Worm (Caenorhabditis elegans) whole organism, L4 larva: ENCODE data around the gene K08D12.4.
A peak's percentile ranks its signal among the peaks of the same experiment; 100 is the strongest.

Experiments
- D1046.2 ChIP-seq: fragments of 200-800 bp; sonication (Bioruptor generic); IDR thresholded peaks from 2 replicates; pipeline ENCODE4 v1.3.6; 2022; ENCODE audit warnings: missing genetic modification characterization, missing compliant biosample characterization
- F37D6.2 ChIP-seq: sonication (generic microtip); optimal IDR thresholded peaks from 2 replicates; lab custom pipeline; 2016; ENCODE audit warnings: mild to moderate bottlenecking, missing genetic modification characterization, missing compliant biosample characterization
- F44E2.7 ChIP-seq: fragments of 200-800 bp; sonication (Bioruptor generic); IDR thresholded peaks from 2 replicates; pipeline ENCODE4 v2.1.2; 2022; ENCODE audit warnings: missing genetic modification characterization, missing compliant biosample characterization
- T26A8.4 ChIP-seq: fragments of 200-800 bp; sonication (Bioruptor generic); IDR thresholded peaks from 2 replicates; pipeline ENCODE4 v1.3.6; 2022; ENCODE audit warnings: missing genetic modification characterization, missing compliant biosample characterization
- ZK337.2 ChIP-seq: fragments of 200-800 bp; sonication (Bioruptor generic); IDR thresholded peaks from 2 replicates; pipeline ENCODE4 v1.3.6; 2022; ENCODE audit warnings: missing genetic modification reagents, missing genetic modification characterization, missing compliant biosample characterization
- ZK546.5 ChIP-seq, 2 experiments: sonication (generic microtip); optimal IDR thresholded peaks; 2 replicates each; lab custom pipeline; 2017; ENCODE audit warnings: missing biosample characterization in 2 of 2, missing genetic modification characterization in 2 of 2
- ceh-28 ChIP-seq: fragments of 150-350 bp; optimal IDR thresholded peaks from 2 replicates; lab custom pipeline; 2014; ENCODE audit warnings: missing biosample characterization, missing genetic modification reagents, missing genetic modification characterization
- ceh-82 ChIP-seq: sonication (generic microtip); optimal IDR thresholded peaks from 2 replicates; lab custom pipeline; 2017; ENCODE audit warnings: missing biosample characterization, missing genetic modification characterization
- cey-2 ChIP-seq: sonication (generic microtip); optimal IDR thresholded peaks from 3 replicates; lab custom pipeline; 2017; ENCODE audit warnings: missing genetic modification characterization, mild to moderate bottlenecking, missing compliant biosample characterization, antibody characterized with exemption, borderline replicate concordance; ENCODE audit not compliant: insufficient read depth
- daf-12 ChIP-seq: fragments of 150-350 bp; optimal IDR thresholded peaks from 2 replicates; lab custom pipeline; 2014; ENCODE audit warnings: missing biosample characterization, missing genetic modification reagents, missing genetic modification characterization
- daf-16 ChIP-seq, 3 experiments: sonication (generic microtip); optimal IDR thresholded peaks; 2 replicates each; lab custom pipeline; 2016 to 2017; ENCODE audit warnings: missing genetic modification characterization in 3 of 3, missing genetic modification reagents in 3 of 3, mild to moderate bottlenecking in 2 of 3, missing compliant biosample characterization in 2 of 3, missing biosample characterization in 1 of 3, moderate library complexity in 1 of 3
- daf-19 ChIP-seq: fragments of 200-800 bp; sonication (Bioruptor generic); conservative IDR thresholded peaks from 2 replicates; pipeline ENCODE4 v1.3.6; 2022; ENCODE audit warnings: missing genetic modification characterization, missing compliant biosample characterization
- dmd-6 ChIP-seq: fragments of 200-800 bp; sonication (Bioruptor generic); IDR thresholded peaks from 2 replicates; pipeline ENCODE4 v1.3.6; 2022; ENCODE audit warnings: missing genetic modification reagents, missing genetic modification characterization, missing compliant biosample characterization
- dmd-9 ChIP-seq: fragments of 200-800 bp; sonication (Bioruptor generic); IDR thresholded peaks from 2 replicates; pipeline ENCODE4 v1.3.6; 2022; ENCODE audit warnings: missing genetic modification reagents, missing genetic modification characterization, missing compliant biosample characterization
- dpl-1 ChIP-seq: fragments of 150-350 bp; optimal IDR thresholded peaks from 2 replicates; lab custom pipeline; 2014; ENCODE audit warnings: missing biosample characterization, missing genetic modification reagents, missing genetic modification characterization
- egl-27 ChIP-seq: sonication (generic microtip); optimal IDR thresholded peaks from 3 replicates; lab custom pipeline; 2017; ENCODE audit warnings: missing biosample characterization, missing genetic modification reagents, missing genetic modification characterization
- egl-43 ChIP-seq: fragments of 200-800 bp; sonication (Bioruptor generic); IDR thresholded peaks from 2 replicates; pipeline ENCODE4 v1.3.6; 2022; ENCODE audit warnings: missing genetic modification reagents, missing genetic modification characterization, missing compliant biosample characterization
- hif-1 ChIP-seq, 2 experiments: sonication (generic microtip); optimal IDR thresholded peaks; 2 replicates each; lab custom pipeline; 2016 to 2017; ENCODE audit warnings: missing compliant biosample characterization in 2 of 2, missing genetic modification characterization in 2 of 2, missing genetic modification reagents in 2 of 2, missing genotype in 2 of 2, mild to moderate bottlenecking in 1 of 2
- lin-15B ChIP-seq: fragments of 150-350 bp; sonication (generic microtip); optimal IDR thresholded peaks from 3 replicates; lab custom pipeline; 2014; ENCODE audit warnings: missing biosample characterization, missing genetic modification characterization
- lin-29 ChIP-seq: fragments of 200-800 bp; sonication (Bioruptor generic); IDR thresholded peaks from 2 replicates; pipeline ENCODE4 v1.3.6; 2022; ENCODE audit warnings: missing genetic modification reagents, missing genetic modification characterization, missing compliant biosample characterization
- lin-38 ChIP-seq: fragments of 200-800 bp; sonication (Bioruptor generic); IDR thresholded peaks from 2 replicates; pipeline ENCODE4 v1.3.6; 2022; ENCODE audit warnings: missing genetic modification reagents, missing genetic modification characterization, missing compliant biosample characterization
- lin-39 ChIP-seq: fragments of 150-350 bp; optimal IDR thresholded peaks from 2 replicates; lab custom pipeline; 2014; ENCODE audit warnings: missing biosample characterization, missing genetic modification reagents, missing genetic modification characterization
- lsy-2 ChIP-seq, 2 experiments: fragments of 150-350 bp in 1 of 2; sonication (generic microtip) in 1 of 2; optimal IDR thresholded peaks; 2 replicates each; lab custom pipeline; 2014 to 2017; ENCODE audit warnings: missing biosample characterization in 2 of 2, missing genetic modification characterization in 2 of 2
- madf-5 ChIP-seq, 2 experiments: fragments of 200-800 bp; sonication (Bioruptor generic); IDR thresholded peaks; 2 replicates each; pipeline ENCODE4 v1.3.6; 2022; ENCODE audit warnings: missing compliant biosample characterization in 2 of 2, missing genetic modification characterization in 2 of 2
- madf-9 ChIP-seq: fragments of 200-800 bp; sonication (Bioruptor generic); conservative IDR thresholded peaks from 2 replicates; pipeline ENCODE4 v1.3.6; 2022; ENCODE audit warnings: missing genetic modification reagents, missing genetic modification characterization, missing compliant biosample characterization
- mdl-1 ChIP-seq, 2 experiments: fragments of 150-350 bp in 1 of 2; sonication (generic microtip) in 1 of 2; optimal IDR thresholded peaks; 2 replicates each; lab custom pipeline; 2014 to 2017; ENCODE audit warnings: missing biosample characterization in 2 of 2, missing genetic modification characterization in 2 of 2
- mdt-29 ChIP-seq: fragments of 200-800 bp; sonication (Bioruptor generic); IDR thresholded peaks from 2 replicates; pipeline ENCODE4 v1.3.6; 2022; ENCODE audit warnings: missing genetic modification reagents, missing genetic modification characterization, missing compliant biosample characterization
- mxl-2 ChIP-seq: fragments of 200-800 bp; sonication (Bioruptor generic); conservative IDR thresholded peaks from 2 replicates; pipeline ENCODE4 v1.3.6; 2022; ENCODE audit warnings: missing genetic modification reagents, missing genetic modification characterization, missing compliant biosample characterization
- nhr-10 ChIP-seq: fragments of 150-350 bp; optimal IDR thresholded peaks from 2 replicates; lab custom pipeline; 2014; ENCODE audit warnings: missing biosample characterization, missing genetic modification characterization
- nhr-102 ChIP-seq: sonication (generic microtip); optimal IDR thresholded peaks from 2 replicates; lab custom pipeline; 2016; ENCODE audit warnings: mild to moderate bottlenecking, missing genetic modification characterization, moderate library complexity, missing compliant biosample characterization
- nhr-237 ChIP-seq: sonication (generic microtip); optimal IDR thresholded peaks from 2 replicates; lab custom pipeline; 2017; ENCODE audit warnings: missing biosample characterization, missing genetic modification characterization
- nhr-41 ChIP-seq: fragments of 200-800 bp; sonication (Bioruptor generic); IDR thresholded peaks from 2 replicates; pipeline ENCODE4 v1.3.6; 2022; ENCODE audit warnings: missing genetic modification reagents, missing genetic modification characterization, missing compliant biosample characterization
- nhr-48 ChIP-seq: sonication (generic microtip); optimal IDR thresholded peaks from 2 replicates; lab custom pipeline; 2016; ENCODE audit warnings: mild to moderate bottlenecking, missing genetic modification characterization, missing compliant biosample characterization
- nhr-77 ChIP-seq: fragments of 150-350 bp; optimal IDR thresholded peaks from 2 replicates; lab custom pipeline; 2014; ENCODE audit warnings: missing biosample characterization, missing genetic modification characterization
- php-3 ChIP-seq: fragments of 200-800 bp; sonication (Bioruptor generic); IDR thresholded peaks from 2 replicates; pipeline ENCODE4 v1.3.6; 2022; ENCODE audit warnings: missing genetic modification reagents, missing genetic modification characterization, missing compliant biosample characterization
- saeg-2 ChIP-seq: fragments of 200-800 bp; sonication (Bioruptor generic); IDR thresholded peaks from 2 replicates; pipeline ENCODE4 v1.3.6; 2022; ENCODE audit warnings: missing genetic modification reagents, missing genetic modification characterization, missing compliant biosample characterization
- set-16 ChIP-seq: fragments of 200-800 bp; sonication (Bioruptor generic); IDR thresholded peaks from 2 replicates; pipeline ENCODE4 v1.3.6; 2022; ENCODE audit warnings: missing genetic modification reagents, missing genetic modification characterization, missing compliant biosample characterization
- snpc-4 ChIP-seq: fragments of 150-350 bp; optimal IDR thresholded peaks from 2 replicates; lab custom pipeline; 2014; ENCODE audit warnings: missing biosample characterization, missing genetic modification characterization
- spr-1 ChIP-seq: sonication (generic microtip); optimal IDR thresholded peaks from 2 replicates; lab custom pipeline; 2016; ENCODE audit warnings: mild to moderate bottlenecking, missing genetic modification characterization, missing compliant biosample characterization
- spr-3 ChIP-seq: fragments of 200-800 bp; sonication (Bioruptor generic); optimal IDR thresholded peaks from 2 replicates; lab custom pipeline; 2018; ENCODE audit warnings: mild to moderate bottlenecking, missing genetic modification characterization, missing compliant biosample characterization
- tra-1 ChIP-seq: fragments of 200-800 bp; sonication (Bioruptor generic); IDR thresholded peaks from 2 replicates; pipeline ENCODE4 v1.3.6; 2022; ENCODE audit warnings: missing genetic modification reagents, missing genetic modification characterization, missing compliant biosample characterization
- unc-62 ChIP-seq, 3 experiments: fragments of 150-350 bp in 1 of 3; sonication (generic microtip); optimal IDR thresholded peaks in 2 of 3; peaks in 1 of 3; 1 replicate in 1 of 3; 2 replicates in 2 of 3; lab custom pipeline; 2014 to 2017; ENCODE audit warnings: missing biosample characterization in 3 of 3, missing genetic modification characterization in 3 of 3, missing genetic modification reagents in 3 of 3, missing genotype in 1 of 3
- zag-1 ChIP-seq: fragments of 150-350 bp; optimal IDR thresholded peaks from 2 replicates; lab custom pipeline; 2014; ENCODE audit warnings: missing biosample characterization, missing genetic modification characterization
- zfp-3 ChIP-seq: fragments of 200-800 bp; sonication (Bioruptor generic); conservative IDR thresholded peaks from 2 replicates; pipeline ENCODE4 v1.3.6; 2022; ENCODE audit warnings: missing genetic modification reagents, missing genetic modification characterization, missing compliant biosample characterization
- ztf-11 ChIP-seq: fragments of 150-350 bp; optimal IDR thresholded peaks from 2 replicates; lab custom pipeline; 2014; ENCODE audit warnings: missing biosample characterization, missing genetic modification characterization

K08D12.4 gene

DNA sequence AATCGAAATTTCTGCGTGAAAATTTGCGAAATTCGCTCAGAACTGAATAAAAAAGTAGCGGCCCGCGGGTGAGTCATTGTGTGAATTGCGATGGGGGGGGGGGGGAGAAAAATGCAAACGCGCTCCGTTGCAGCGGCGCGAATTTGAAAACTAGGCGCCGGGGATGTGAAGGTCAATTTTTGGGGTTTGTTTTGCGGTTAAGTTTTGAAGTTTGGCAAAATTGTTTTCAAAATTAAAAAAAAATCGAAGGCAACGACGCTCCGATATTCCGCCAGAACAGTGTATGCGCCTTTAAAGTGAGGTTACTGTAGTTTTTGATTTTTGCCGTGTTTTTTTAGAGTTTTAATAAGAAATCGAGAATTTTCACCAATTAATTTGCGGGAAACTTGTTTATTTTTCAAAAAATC, 31.2 kb downstream of the K08D12.4 start (continued):
- 0 out of 2 replicates have a peak, but pooled peaks have one; percentile 39 for TF ChIP-seq mdt-29 (GFP tag; lab: Robert Waterston, UW)
- TF ChIP-seq, all 104 proteins: peak for 21

- no peak for TF ChIP-seq tra-1 (GFP tag; lab: Robert Waterston, UW)
- 0 out of 2 replicates have a peak, but pooled peaks have one; percentile 23 for TF ChIP-seq madf-9 (GFP tag; lab: Robert Waterston, UW)
- no peak for TF ChIP-seq dmd-6
- TF ChIP-seq mdt-29 (GFP tag; lab: Robert Waterston, UW): no peak
- no peak for TF ChIP-seq unc-62 (GFP tag; optimal IDR thresholded peaks at IDR 0.05 in 1 of 2; lab: Kevin White, UChicago)
- TF ChIP-seq unc-62 (tag; optimal IDR thresholded peaks at IDR 0.05; lab: Kevin White, UChicago): no peak
- no peak for TF ChIP-seq snpc-4 (tag; lab: Kevin White, UChicago)
- TF ChIP-seq daf-19 (GFP tag; lab: Robert Waterston, UW): no peak
These were observed 31.8 kb downstream of the K08D12.4 start for ce11 chrIV:1738892-1739291.

ce11 chrIV:1739366-1740104, 32.4 kb downstream of the K08D12.4 start:
- TF ChIP-seq ZK546.5 (tag; optimal IDR thresholded peaks at IDR 0.05; lab: Kevin White, UChicago) (no peak), nhr-77 (no peak), nhr-41 (GFP tag; lab: Robert Waterston, UW) (no peak), ceh-82 (tag; lab: Kevin White, UChicago) (no peak), ceh-28 (tag; lab: Kevin White, UChicago) (no peak), lin-15B (tag; lab: Kevin White, UChicago) (no peak), spr-3 (no peak), nhr-10 (no peak), lsy-2 (tag; optimal IDR thresholded peaks at IDR 0.05; lab: Kevin White, UChicago) (no peak), F37D6.2 (tag; lab: Kevin White, UChicago) (no peak), nhr-48 (no peak), zfp-3 (GFP tag; lab: Robert Waterston, UW) (no peak), hif-1 (tag; optimal IDR thresholded peaks at IDR 0.05; lab: Kevin White, UChicago) (no peak), mxl-2 (GFP tag; lab: Robert Waterston, UW) (no peak), egl-43 (GFP tag; lab: Robert Waterston, UW) (peak; percentile 63; the same call in 1 of the 2 replicates), ZK337.2 (GFP tag; lab: Robert Waterston, UW) (no peak), dmd-9 (GFP tag; lab: Robert Waterston, UW) (no peak), saeg-2 (GFP tag; lab: Robert Waterston, UW) (no peak), php-3 (GFP tag; lab: Robert Waterston, UW) (no peak), spr-1 (tag; lab: Kevin White, UChicago) (no peak), lin-38 (GFP tag; lab: Robert Waterston, UW) (peak; percentile 59), D1046.2 (GFP tag; lab: Robert Waterston, UW) (no peak), ztf-11 (tag; lab: Kevin White, UChicago) (no peak), madf-9 (GFP tag; lab: Robert Waterston, UW) (peak; percentile 47; the same call in 1 of the 2 replicates), egl-27 (tag; lab: Kevin White, UChicago) (no peak), madf-5 (GFP tag; IDR thresholded peaks at IDR 0.05; lab: Robert Waterston, UW) (no peak), F44E2.7 (GFP tag; lab: Robert Waterston, UW) (no peak), dpl-1 (GFP tag; lab: Kevin White, UChicago) (peak; percentile 3), lin-39 (tag; lab: Kevin White, UChicago) (no peak), nhr-237 (tag; lab: Kevin White, UChicago) (no peak), T26A8.4 (no peak), lin-29 (GFP tag; lab: Robert Waterston, UW) (no peak), cey-2 (no peak), set-16 (GFP tag; lab: Robert Waterston, UW) (peak; percentile 61), daf-12 (tag; lab: Kevin White, UChicago) (no peak), mdl-1 (tag; optimal IDR thresholded peaks at IDR 0.05; lab: Kevin White, UChicago) (peak; percentile 27 to 40), daf-16 (GFP tag; optimal IDR thresholded peaks at IDR 0.05; lab: Kevin White, UChicago) (no peak), daf-16 (tag; optimal IDR thresholded peaks at IDR 0.05; lab: Kevin White, UChicago) (peak; percentile 38), nhr-102 (tag; lab: Kevin White, UChicago) (no peak), zag-1 (no peak)
